Worm (Caenorhabditis elegans) whole organism, L4 larva: Measurements from ENCODE around the gene F01D4.8.

Experiments
- D1046.2 ChIP-seq: fragments of 200-800 bp; sonication (Bioruptor generic); IDR thresholded peaks from 2 replicates; pipeline ENCODE4 v1.3.6; 2022; ENCODE audit warnings: missing genetic modification characterization, missing compliant biosample characterization
- F26F4.8 ChIP-seq: fragments of 200-800 bp; sonication (Bioruptor generic); conservative IDR thresholded peaks from 2 replicates; pipeline ENCODE4 v1.3.6; 2022; ENCODE audit warnings: missing genetic modification characterization, missing compliant biosample characterization
- F44E2.7 ChIP-seq: fragments of 200-800 bp; sonication (Bioruptor generic); IDR thresholded peaks from 2 replicates; pipeline ENCODE4 v2.1.2; 2022; ENCODE audit warnings: missing genetic modification characterization, missing compliant biosample characterization
- T26A8.4 ChIP-seq: fragments of 200-800 bp; sonication (Bioruptor generic); IDR thresholded peaks from 2 replicates; pipeline ENCODE4 v1.3.6; 2022; ENCODE audit warnings: missing genetic modification characterization, missing compliant biosample characterization
- Y105C5A.15 ChIP-seq: fragments of 200-800 bp; sonication (Bioruptor generic); IDR thresholded peaks from 2 replicates; pipeline ENCODE4 v1.3.6; 2022; ENCODE audit warnings: missing genetic modification characterization, missing compliant biosample characterization
- Y5F2A.4 ChIP-seq: fragments of 200-800 bp; sonication (Bioruptor generic); optimal IDR thresholded peaks from 2 replicates; lab custom pipeline; 2018; ENCODE audit warnings: mild to moderate bottlenecking, missing genetic modification characterization, missing compliant biosample characterization
- Y75B8A.6 ChIP-seq: fragments of 200-800 bp; sonication (Bioruptor generic); IDR thresholded peaks from 2 replicates; pipeline ENCODE4 v1.3.6; 2022; ENCODE audit warnings: missing genetic modification reagents, missing genetic modification characterization, missing compliant biosample characterization
- ZK546.5 ChIP-seq, 2 experiments: sonication (generic microtip); optimal IDR thresholded peaks; 2 replicates each; lab custom pipeline; 2017; ENCODE audit warnings: missing biosample characterization in 2 of 2, missing genetic modification characterization in 2 of 2
- ceh-20 ChIP-seq: fragments of 200-800 bp; sonication (Bioruptor generic); IDR thresholded peaks from 2 replicates; pipeline ENCODE4 v1.3.6; 2022; ENCODE audit warnings: missing genetic modification reagents, missing genetic modification characterization, missing compliant biosample characterization
- ceh-28 ChIP-seq: fragments of 150-350 bp; optimal IDR thresholded peaks from 2 replicates; lab custom pipeline; 2014; ENCODE audit warnings: missing biosample characterization, missing genetic modification reagents, missing genetic modification characterization
- ceh-32 ChIP-seq: sonication (generic microtip); optimal IDR thresholded peaks from 2 replicates; lab custom pipeline; 2016; ENCODE audit warnings: mild to moderate bottlenecking, missing genetic modification characterization, missing compliant biosample characterization; ENCODE audit not compliant: poor library complexity
- ceh-44 ChIP-seq: fragments of 200-800 bp; sonication (Bioruptor generic); IDR thresholded peaks from 2 replicates; pipeline ENCODE4 v1.3.6; 2022; ENCODE audit warnings: missing genetic modification reagents, missing genetic modification characterization, missing compliant biosample characterization
- ceh-62 ChIP-seq: sonication (generic microtip); optimal IDR thresholded peaks from 2 replicates; lab custom pipeline; 2017; ENCODE audit warnings: missing biosample characterization, missing genetic modification characterization
- daf-12 ChIP-seq: fragments of 150-350 bp; optimal IDR thresholded peaks from 2 replicates; lab custom pipeline; 2014; ENCODE audit warnings: missing biosample characterization, missing genetic modification reagents, missing genetic modification characterization
- dmd-6 ChIP-seq: fragments of 200-800 bp; sonication (Bioruptor generic); IDR thresholded peaks from 2 replicates; pipeline ENCODE4 v1.3.6; 2022; ENCODE audit warnings: missing genetic modification reagents, missing genetic modification characterization, missing compliant biosample characterization
- dmd-9 ChIP-seq: fragments of 200-800 bp; sonication (Bioruptor generic); IDR thresholded peaks from 2 replicates; pipeline ENCODE4 v1.3.6; 2022; ENCODE audit warnings: missing genetic modification reagents, missing genetic modification characterization, missing compliant biosample characterization
- duxl-1 ChIP-seq: sonication (generic microtip); optimal IDR thresholded peaks from 2 replicates; lab custom pipeline; 2016; ENCODE audit warnings: mild to moderate bottlenecking, missing genetic modification characterization, moderate library complexity, missing compliant biosample characterization; ENCODE audit not compliant: poor library complexity
- dve-1 ChIP-seq: sonication (generic microtip); optimal IDR thresholded peaks from 2 replicates; lab custom pipeline; 2017; ENCODE audit warnings: antibody characterized with exemption, mild to moderate bottlenecking, missing genetic modification characterization, missing compliant biosample characterization; ENCODE audit not compliant: insufficient read depth
- egl-43 ChIP-seq: fragments of 200-800 bp; sonication (Bioruptor generic); IDR thresholded peaks from 2 replicates; pipeline ENCODE4 v1.3.6; 2022; ENCODE audit warnings: missing genetic modification reagents, missing genetic modification characterization, missing compliant biosample characterization
- fkh-10 ChIP-seq: fragments of 150-350 bp; optimal IDR thresholded peaks from 2 replicates; lab custom pipeline; 2014; ENCODE audit warnings: missing biosample characterization, missing genetic modification reagents, missing genetic modification characterization
- gei-8 ChIP-seq: fragments of 200-800 bp; sonication (Bioruptor generic); optimal IDR thresholded peaks from 2 replicates; lab custom pipeline; 2018; ENCODE audit warnings: mild to moderate bottlenecking, missing genetic modification characterization, missing compliant biosample characterization
- hlh-11 ChIP-seq: fragments of 200-800 bp; sonication (Bioruptor generic); optimal IDR thresholded peaks from 2 replicates; lab custom pipeline; 2018; ENCODE audit warnings: mild to moderate bottlenecking, missing genetic modification characterization, missing compliant biosample characterization
- hmg-1.1 ChIP-seq: fragments of 200-800 bp; sonication (Bioruptor generic); IDR thresholded peaks from 2 replicates; pipeline ENCODE4 v1.3.6; 2022; ENCODE audit warnings: missing genetic modification reagents, missing genetic modification characterization, missing compliant biosample characterization
- lim-7 ChIP-seq: fragments of 200-800 bp; sonication (Bioruptor generic); IDR thresholded peaks from 2 replicates; pipeline ENCODE4 v1.3.6; 2022; ENCODE audit warnings: missing genetic modification characterization, missing compliant biosample characterization
- lin-1 ChIP-seq: fragments of 200-800 bp; sonication (Bioruptor generic); IDR thresholded peaks from 2 replicates; pipeline ENCODE4 v1.3.6; 2022; ENCODE audit warnings: missing genetic modification reagents, missing genetic modification characterization, missing compliant biosample characterization
- lin-15B ChIP-seq: fragments of 150-350 bp; sonication (generic microtip); optimal IDR thresholded peaks from 3 replicates; lab custom pipeline; 2014; ENCODE audit warnings: missing biosample characterization, missing genetic modification characterization
- lin-38 ChIP-seq: fragments of 200-800 bp; sonication (Bioruptor generic); IDR thresholded peaks from 2 replicates; pipeline ENCODE4 v1.3.6; 2022; ENCODE audit warnings: missing genetic modification reagents, missing genetic modification characterization, missing compliant biosample characterization
- lin-39 ChIP-seq: fragments of 150-350 bp; optimal IDR thresholded peaks from 2 replicates; lab custom pipeline; 2014; ENCODE audit warnings: missing biosample characterization, missing genetic modification reagents, missing genetic modification characterization
- madf-5 ChIP-seq, 2 experiments: fragments of 200-800 bp; sonication (Bioruptor generic); IDR thresholded peaks; 2 replicates each; pipeline ENCODE4 v1.3.6; 2022; ENCODE audit warnings: missing compliant biosample characterization in 2 of 2, missing genetic modification characterization in 2 of 2
- mdl-1 ChIP-seq, 2 experiments: fragments of 150-350 bp in 1 of 2; sonication (generic microtip) in 1 of 2; optimal IDR thresholded peaks; 2 replicates each; lab custom pipeline; 2014 to 2017; ENCODE audit warnings: missing biosample characterization in 2 of 2, missing genetic modification characterization in 2 of 2
- mep-1 ChIP-seq: fragments of 150-350 bp; sonication (generic microtip); optimal IDR thresholded peaks from 3 replicates; lab custom pipeline; 2014; ENCODE audit warnings: missing biosample characterization, missing genetic modification characterization
- nhr-10 ChIP-seq: fragments of 150-350 bp; optimal IDR thresholded peaks from 2 replicates; lab custom pipeline; 2014; ENCODE audit warnings: missing biosample characterization, missing genetic modification characterization
- nhr-102 ChIP-seq: sonication (generic microtip); optimal IDR thresholded peaks from 2 replicates; lab custom pipeline; 2016; ENCODE audit warnings: mild to moderate bottlenecking, missing genetic modification characterization, moderate library complexity, missing compliant biosample characterization
- nhr-11 ChIP-seq: fragments of 150-350 bp; optimal IDR thresholded peaks from 2 replicates; lab custom pipeline; 2014; ENCODE audit warnings: missing biosample characterization, missing genetic modification characterization
- nhr-111 ChIP-seq: fragments of 200-800 bp; sonication (Bioruptor generic); optimal IDR thresholded peaks from 2 replicates; lab custom pipeline; 2018; ENCODE audit warnings: mild to moderate bottlenecking, missing genetic modification characterization, missing compliant biosample characterization
- nhr-237 ChIP-seq: sonication (generic microtip); optimal IDR thresholded peaks from 2 replicates; lab custom pipeline; 2017; ENCODE audit warnings: missing biosample characterization, missing genetic modification characterization
- nhr-41 ChIP-seq: fragments of 200-800 bp; sonication (Bioruptor generic); IDR thresholded peaks from 2 replicates; pipeline ENCODE4 v1.3.6; 2022; ENCODE audit warnings: missing genetic modification reagents, missing genetic modification characterization, missing compliant biosample characterization
- pha-4 ChIP-seq, 2 experiments: fragments of 150-350 bp in 1 of 2; fragments of 200-800 bp in 1 of 2; sonication (Bioruptor generic) in 1 of 2; IDR thresholded peaks in 1 of 2; optimal IDR thresholded peaks in 1 of 2; 2 replicates each; pipeline versions ENCODE4 v1.3.6 to Lab custom; 2014 to 2022; ENCODE audit warnings: missing genetic modification characterization in 2 of 2, missing genetic modification reagents in 2 of 2, missing biosample characterization in 1 of 2, missing compliant biosample characterization in 1 of 2
- php-3 ChIP-seq: fragments of 200-800 bp; sonication (Bioruptor generic); IDR thresholded peaks from 2 replicates; pipeline ENCODE4 v1.3.6; 2022; ENCODE audit warnings: missing genetic modification reagents, missing genetic modification characterization, missing compliant biosample characterization
- saeg-2 ChIP-seq: fragments of 200-800 bp; sonication (Bioruptor generic); IDR thresholded peaks from 2 replicates; pipeline ENCODE4 v1.3.6; 2022; ENCODE audit warnings: missing genetic modification reagents, missing genetic modification characterization, missing compliant biosample characterization
- skn-1 ChIP-seq: fragments of 150-350 bp; optimal IDR thresholded peaks from 2 replicates; lab custom pipeline; 2014; ENCODE audit warnings: missing biosample characterization, missing genetic modification characterization
- spr-3 ChIP-seq: fragments of 200-800 bp; sonication (Bioruptor generic); optimal IDR thresholded peaks from 2 replicates; lab custom pipeline; 2018; ENCODE audit warnings: mild to moderate bottlenecking, missing genetic modification characterization, missing compliant biosample characterization
- tag-97 ChIP-seq: fragments of 200-800 bp; sonication (Bioruptor generic); IDR thresholded peaks from 2 replicates; pipeline ENCODE4 v1.3.6; 2022; ENCODE audit warnings: missing genetic modification characterization, missing compliant biosample characterization
- tra-1 ChIP-seq: fragments of 200-800 bp; sonication (Bioruptor generic); IDR thresholded peaks from 2 replicates; pipeline ENCODE4 v1.3.6; 2022; ENCODE audit warnings: missing genetic modification reagents, missing genetic modification characterization, missing compliant biosample characterization
- unc-130 ChIP-seq: sonication (generic microtip); optimal IDR thresholded peaks from 2 replicates; lab custom pipeline; 2016; ENCODE audit warnings: missing genetic modification reagents, missing genetic modification characterization, missing compliant biosample characterization
- unc-39 ChIP-seq: sonication (generic microtip); optimal IDR thresholded peaks from 2 replicates; lab custom pipeline; 2017; ENCODE audit warnings: missing biosample characterization, missing genetic modification characterization
- vab-7 ChIP-seq: fragments of 200-800 bp; sonication (Bioruptor generic); IDR thresholded peaks from 2 replicates; pipeline ENCODE4 v1.3.6; 2022; ENCODE audit warnings: missing genetic modification reagents, missing genetic modification characterization, missing compliant biosample characterization
- zag-1 ChIP-seq: fragments of 150-350 bp; optimal IDR thresholded peaks from 2 replicates; lab custom pipeline; 2014; ENCODE audit warnings: missing biosample characterization, missing genetic modification characterization
- zfp-2 ChIP-seq: sonication (generic microtip); optimal IDR thresholded peaks from 2 replicates; lab custom pipeline; 2016; ENCODE audit warnings: mild to moderate bottlenecking, missing genetic modification characterization, missing compliant biosample characterization
- zip-11 ChIP-seq: fragments of 200-800 bp; sonication (Bioruptor generic); IDR thresholded peaks from 2 replicates; pipeline ENCODE4 v1.3.6; 2022; ENCODE audit warnings: missing genetic modification characterization, missing compliant biosample characterization
- zip-2 ChIP-seq: fragments of 150-350 bp; optimal IDR thresholded peaks from 2 replicates; lab custom pipeline; 2014; ENCODE audit warnings: missing biosample characterization, missing genetic modification characterization
- ztf-11 ChIP-seq: fragments of 150-350 bp; optimal IDR thresholded peaks from 2 replicates; lab custom pipeline; 2014; ENCODE audit warnings: missing biosample characterization, missing genetic modification characterization

Gene F01D4.8

ce11 chrIV:10483607-10484117, 30.8 kb upstream of the F01D4.8 start, which contains the start of the genes F01D4.5 and ced-5 (continued):
- TF ChIP-seq saeg-2: no peak
- TF ChIP-seq nhr-111: no peak
- TF ChIP-seq pha-4 (GFP tag; IDR thresholded peaks at IDR 0.05; lab: Robert Waterston, UW): no peak
- TF ChIP-seq pha-4 (tag; optimal IDR thresholded peaks at IDR 0.05; lab: Kevin White, UChicago): peak; percentile 45
- no peak for TF ChIP-seq ZK546.5 (tag; optimal IDR thresholded peaks at IDR 0.05; lab: Kevin White, UChicago)
- peak; percentile 87 for TF ChIP-seq unc-130 (GFP tag; lab: Kevin White, UChicago)
- TF ChIP-seq zag-1: no peak
- TF ChIP-seq dve-1 (tag; lab: Kevin White, UChicago): peak; percentile 89
- TF ChIP-seq lin-15B (tag; lab: Kevin White, UChicago): no peak
- TF ChIP-seq ceh-28 (tag; lab: Kevin White, UChicago): no peak
- TF ChIP-seq zfp-2 (tag; lab: Kevin White, UChicago): no peak
- no peak for TF ChIP-seq skn-1 (tag; lab: Kevin White, UChicago)
- no peak for TF ChIP-seq zip-11
- TF ChIP-seq vab-7 (GFP tag; lab: Robert Waterston, UW): no peak
- TF ChIP-seq zip-2 (tag; lab: Kevin White, UChicago): no peak
- TF ChIP-seq Y5F2A.4 (GFP tag; lab: Kevin White, UChicago): no peak
- TF ChIP-seq mdl-1 (tag; optimal IDR thresholded peaks at IDR 0.05; lab: Kevin White, UChicago): no peak
- no peak for TF ChIP-seq spr-3 (GFP tag; lab: Kevin White, UChicago)
- peak; percentile 62 for TF ChIP-seq lin-38
- TF ChIP-seq D1046.2 (GFP tag; lab: Robert Waterston, UW): no peak
- no peak for TF ChIP-seq nhr-11 (tag; lab: Kevin White, UChicago)
- no peak for TF ChIP-seq ceh-44
- TF ChIP-seq tag-97 (GFP tag; lab: Robert Waterston, UW): no peak
- TF ChIP-seq madf-5 (GFP tag; IDR thresholded peaks at IDR 0.05; lab: Robert Waterston, UW): no peak
- TF ChIP-seq lin-39 (tag; lab: Kevin White, UChicago): no peak
- peak; percentile 71 for TF ChIP-seq mep-1 (tag; lab: Kevin White, UChicago)
- peak; percentile 91 for TF ChIP-seq dmd-9
- TF ChIP-seq ceh-62 (tag; lab: Kevin White, UChicago): no peak
- TF ChIP-seq F44E2.7 (GFP tag; lab: Robert Waterston, UW): no peak
- TF ChIP-seq hlh-11 (tag; lab: Kevin White, UChicago): peak; percentile 60
- no peak for TF ChIP-seq ceh-20 (GFP tag; lab: Robert Waterston, UW)
- no peak for TF ChIP-seq egl-43
- TF ChIP-seq Y105C5A.15 (GFP tag; lab: Robert Waterston, UW): no peak
- TF ChIP-seq lim-7 (GFP tag; lab: Robert Waterston, UW): no peak
- TF ChIP-seq dmd-6 (GFP tag; lab: Robert Waterston, UW): peak; percentile 78
- peak; percentile 90 for TF ChIP-seq duxl-1 (tag; lab: Kevin White, UChicago)
- no peak for TF ChIP-seq unc-39
- TF ChIP-seq F26F4.8: no peak
- TF ChIP-seq hmg-1.1 (GFP tag; lab: Robert Waterston, UW): no peak
- TF ChIP-seq ceh-32 (tag; lab: Kevin White, UChicago): no peak
- no peak for TF ChIP-seq lin-1 (GFP tag; lab: Robert Waterston, UW)
- TF ChIP-seq daf-12 (tag; lab: Kevin White, UChicago): no peak
- peak; percentile 70 for TF ChIP-seq tra-1 (GFP tag; lab: Robert Waterston, UW)
- TF ChIP-seq php-3 (GFP tag; lab: Robert Waterston, UW): no peak
- TF ChIP-seq fkh-10: peak; percentile 0
- TF ChIP-seq nhr-41 (GFP tag; lab: Robert Waterston, UW): no peak
- no peak for TF ChIP-seq gei-8 (GFP tag; lab: Kevin White, UChicago)
- TF ChIP-seq Y75B8A.6 (GFP tag; lab: Robert Waterston, UW): no peak
- no peak for TF ChIP-seq nhr-10
- peak; percentile 21; the same call in 1 of the 2 replicates for TF ChIP-seq T26A8.4 (GFP tag; lab: Robert Waterston, UW)
- no peak for TF ChIP-seq nhr-237
- TF ChIP-seq nhr-102: peak; percentile 73
- no peak for TF ChIP-seq ztf-11 (tag; lab: Kevin White, UChicago)
